Worm (Caenorhabditis elegans) whole organism, midembryonic: ENCODE results near the gene Y53F4B.27.

Source experiments
- T22C8.4 ChIP-seq: fragments of 200-800 bp; sonication (Bioruptor generic); IDR thresholded peaks from 2 replicates; pipeline ENCODE4 v1.3.6; 2022; ENCODE audit warnings: missing genetic modification characterization, missing compliant biosample characterization
- flt-1 ChIP-seq: fragments of 200-800 bp; sonication (Bioruptor generic); IDR thresholded peaks from 2 replicates; pipeline ENCODE4 v1.3.6; 2022; ENCODE audit warnings: missing genetic modification characterization, missing compliant biosample characterization
- ref-1 ChIP-seq: fragments of 200-800 bp; sonication (Bioruptor generic); conservative IDR thresholded peaks from 2 replicates; pipeline ENCODE4 v1.3.6; 2022; ENCODE audit warnings: missing genetic modification reagents, missing genetic modification characterization, missing compliant biosample characterization

DNA sequence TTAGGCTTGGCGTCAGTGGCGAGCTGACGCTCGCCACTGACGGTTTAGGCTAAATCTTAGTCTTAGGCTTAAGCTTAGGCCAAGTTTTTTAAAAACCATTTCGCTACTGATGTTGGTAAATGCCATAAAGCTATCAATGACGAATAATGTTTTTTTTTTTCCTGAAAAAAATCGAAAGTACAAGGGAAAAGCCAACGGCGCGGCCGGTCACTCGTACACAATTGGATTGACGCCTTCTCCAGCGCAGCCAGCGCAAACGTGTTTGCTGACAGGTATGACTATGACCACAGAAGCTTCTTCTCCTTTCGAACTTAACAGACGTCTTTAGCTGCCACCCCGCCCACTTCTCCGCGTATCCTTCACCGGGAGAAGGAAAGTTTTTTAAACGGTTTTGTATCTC is at the start of gene Y53F4B.27:
- TF ChIP-seq flt-1 (GFP tag; lab: Robert Waterston, UW): no peak
- no peak for TF ChIP-seq T22C8.4 (GFP tag; lab: Robert Waterston, UW)
- TF ChIP-seq ref-1 (GFP tag; lab: Robert Waterston, UW): no peak
